Worm (Caenorhabditis elegans) whole organism, midembryonic: ENCODE measurements around the gene F34D10.8.

Experiments used
- T22C8.4 ChIP-seq: fragments of 200-800 bp; sonication (Bioruptor generic); IDR thresholded peaks from 2 replicates; pipeline ENCODE4 v1.3.6; 2022; ENCODE audit warnings: missing genetic modification characterization, missing compliant biosample characterization
- cog-1 ChIP-seq: sonication (generic microtip); optimal IDR thresholded peaks from 2 replicates; lab custom pipeline; 2016; ENCODE audit warnings: missing genetic modification characterization, missing compliant biosample characterization
- flt-1 ChIP-seq: fragments of 200-800 bp; sonication (Bioruptor generic); IDR thresholded peaks from 2 replicates; pipeline ENCODE4 v1.3.6; 2022; ENCODE audit warnings: missing genetic modification characterization, missing compliant biosample characterization
- klf-2 ChIP-seq: fragments of 200-800 bp; sonication (Bioruptor generic); conservative IDR thresholded peaks from 2 replicates; pipeline ENCODE4 v1.3.6; 2022; ENCODE audit warnings: missing genetic modification reagents, missing genetic modification characterization, missing compliant biosample characterization
- med-1 ChIP-seq: sonication (generic microtip); optimal IDR thresholded peaks from 2 replicates; lab custom pipeline; 2017; ENCODE audit warnings: missing genetic modification characterization, mild to moderate bottlenecking, missing compliant biosample characterization, antibody characterized with exemption, missing genetic modification reagents; ENCODE audit not compliant: insufficient read depth
- ref-1 ChIP-seq: fragments of 200-800 bp; sonication (Bioruptor generic); conservative IDR thresholded peaks from 2 replicates; pipeline ENCODE4 v1.3.6; 2022; ENCODE audit warnings: missing genetic modification reagents, missing genetic modification characterization, missing compliant biosample characterization
- tab-1 ChIP-seq: fragments of 200-800 bp; sonication (Bioruptor generic); IDR thresholded peaks from 2 replicates; pipeline ENCODE4 v1.3.6; 2022; ENCODE audit warnings: missing genetic modification characterization, missing compliant biosample characterization
- ztf-23 ChIP-seq: fragments of 200-800 bp; sonication (Bioruptor generic); IDR thresholded peaks from 2 replicates; pipeline ENCODE4 v1.3.6; 2022; ENCODE audit warnings: missing genetic modification reagents, missing genetic modification characterization, missing compliant biosample characterization
- ztf-29 ChIP-seq: fragments of 200-800 bp; sonication (Bioruptor generic); IDR thresholded peaks from 2 replicates; pipeline ENCODE4 v1.3.6; 2022; ENCODE audit warnings: missing genetic modification reagents, missing genetic modification characterization, missing compliant biosample characterization

DNA sequence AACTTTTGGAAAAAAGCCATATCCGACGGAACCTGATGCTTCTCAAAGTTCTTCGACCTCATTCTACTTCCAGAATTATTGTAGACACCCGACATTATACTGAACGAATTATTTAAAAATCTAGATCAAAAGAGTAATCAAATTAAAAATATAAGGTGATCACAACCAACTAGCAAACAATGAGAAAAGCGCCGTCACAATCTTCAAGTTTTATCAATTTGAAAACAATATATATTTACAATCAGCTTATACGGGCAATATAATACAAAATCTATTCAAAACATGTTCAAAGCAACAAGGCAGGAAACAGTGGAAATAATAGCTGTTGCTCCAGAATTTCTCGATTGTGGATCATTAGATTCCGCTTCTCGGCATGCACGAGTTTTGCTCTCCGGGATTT is 5.7 kb upstream of the F34D10.8 start, which contains the start of gene C14B1.12:
- no peak for TF ChIP-seq ztf-29 (GFP tag; lab: Robert Waterston, UW)
- TF ChIP-seq flt-1 (GFP tag; lab: Robert Waterston, UW), result no peak
- TF ChIP-seq cog-1 (tag; lab: Kevin White, UChicago), result no peak
- TF ChIP-seq ztf-23 (GFP tag; lab: Robert Waterston, UW), result no peak
- no peak for TF ChIP-seq klf-2 (GFP tag; lab: Robert Waterston, UW)
- no peak for TF ChIP-seq T22C8.4 (GFP tag; lab: Robert Waterston, UW)
- TF ChIP-seq med-1 (GFP tag; lab: Kevin White, UChicago), result no peak
- TF ChIP-seq ref-1 (GFP tag; lab: Robert Waterston, UW), result no peak
- TF ChIP-seq tab-1 (GFP tag; lab: Robert Waterston, UW), result no peak
